Worm (Caenorhabditis elegans) whole organism, young adult: ENCODE measurements around the gene C17H12.5.

ENCODE experiments used
- B0035.1 ChIP-seq: sonication (generic microtip); optimal IDR thresholded peaks from 2 replicates; lab custom pipeline; 2016; ENCODE audit warnings: missing genetic modification characterization, mild to moderate bottlenecking, missing compliant biosample characterization, missing genotype, missing genetic modification reagents
- D2030.7 ChIP-seq: fragments of 200-800 bp; sonication (Bioruptor generic); IDR thresholded peaks from 2 replicates; pipeline ENCODE4 v1.3.6; 2022; ENCODE audit warnings: missing genetic modification reagents, missing genetic modification characterization, missing compliant biosample characterization
- F23B12.7 ChIP-seq: sonication (generic microtip); optimal IDR thresholded peaks from 2 replicates; lab custom pipeline; 2017; ENCODE audit warnings: missing genetic modification characterization, mild to moderate bottlenecking, missing compliant biosample characterization, antibody characterized with exemption, moderate library complexity; ENCODE audit not compliant: insufficient read depth
- F33H1.4 ChIP-seq: fragments of 200-800 bp; sonication (Bioruptor generic); IDR thresholded peaks from 2 replicates; pipeline ENCODE4 v1.3.6; 2022; ENCODE audit warnings: missing genetic modification reagents, missing genetic modification characterization, missing compliant biosample characterization
- F37B4.10 ChIP-seq: fragments of 200-800 bp; sonication (Bioruptor generic); IDR thresholded peaks from 2 replicates; pipeline ENCODE4 v1.3.6; 2022; ENCODE audit warnings: missing genetic modification characterization, missing compliant biosample characterization
- F49E8.2 ChIP-seq: sonication (generic microtip); optimal IDR thresholded peaks from 3 replicates; lab custom pipeline; 2017; ENCODE audit warnings: missing genetic modification characterization, mild to moderate bottlenecking, missing compliant biosample characterization, antibody characterized with exemption, moderate library complexity; ENCODE audit not compliant: insufficient read depth
- T26A5.8 ChIP-seq: sonication (generic microtip); optimal IDR thresholded peaks from 2 replicates; lab custom pipeline; 2016; ENCODE audit warnings: missing genetic modification characterization, missing compliant biosample characterization
- ZK185.1 ChIP-seq: sonication (generic microtip); optimal IDR thresholded peaks from 2 replicates; lab custom pipeline; 2016; ENCODE audit warnings: mild to moderate bottlenecking, missing genetic modification characterization, missing compliant biosample characterization; ENCODE audit not compliant: poor library complexity, severe bottlenecking
- aptf-3 ChIP-seq: fragments of 200-800 bp; sonication (Bioruptor generic); IDR thresholded peaks from 2 replicates; pipeline ENCODE4 v1.3.6; 2022; ENCODE audit warnings: missing genetic modification characterization, missing compliant biosample characterization
- atf-7 ChIP-seq: sonication (generic microtip); optimal IDR thresholded peaks from 2 replicates; lab custom pipeline; 2017; ENCODE audit warnings: mild to moderate bottlenecking, missing genetic modification characterization, missing compliant biosample characterization
- attf-5 ChIP-seq: fragments of 200-800 bp; sonication (Bioruptor generic); optimal IDR thresholded peaks from 2 replicates; lab custom pipeline; 2018; ENCODE audit warnings: mild to moderate bottlenecking, missing genetic modification characterization, missing compliant biosample characterization
- bed-2 ChIP-seq: fragments of 200-800 bp; sonication (Bioruptor generic); IDR thresholded peaks from 2 replicates; pipeline ENCODE4 v1.3.6; 2022; ENCODE audit warnings: missing genetic modification reagents, missing genetic modification characterization, missing compliant biosample characterization
- cebp-1 ChIP-seq, 2 experiments: fragments of 200-800 bp in 1 of 2; sonication (Bioruptor generic) in 1 of 2; sonication (generic microtip) in 1 of 2; IDR thresholded peaks in 1 of 2; optimal IDR thresholded peaks in 1 of 2; 2 replicates each; pipeline versions ENCODE4 v1.3.6 to Lab custom; 2017 to 2022; ENCODE audit warnings: missing compliant biosample characterization in 2 of 2, missing genetic modification characterization in 2 of 2, mild to moderate bottlenecking in 1 of 2, missing genetic modification reagents in 1 of 2, moderate library complexity in 1 of 2
- ceh-91 ChIP-seq: fragments of 200-800 bp; sonication (Bioruptor generic); IDR thresholded peaks from 2 replicates; pipeline ENCODE4 v1.3.6; 2022; ENCODE audit warnings: missing genetic modification reagents, missing genetic modification characterization, missing compliant biosample characterization
- chd-7 ChIP-seq: sonication (generic microtip); optimal IDR thresholded peaks from 2 replicates; lab custom pipeline; 2016; ENCODE audit warnings: mild to moderate bottlenecking, missing genetic modification characterization, moderate library complexity, missing compliant biosample characterization
- dox-1 ChIP-seq: fragments of 200-800 bp; sonication (Bioruptor generic); IDR thresholded peaks from 2 replicates; pipeline ENCODE4 v1.3.6; 2022; ENCODE audit warnings: missing genetic modification reagents, missing genetic modification characterization, missing compliant biosample characterization
- efl-1 ChIP-seq: fragments of 150-350 bp; optimal IDR thresholded peaks from 2 replicates; lab custom pipeline; 2014; ENCODE audit warnings: missing biosample characterization, missing genetic modification reagents, missing genetic modification characterization
- egrh-3 ChIP-seq: fragments of 200-800 bp; sonication (Bioruptor generic); IDR thresholded peaks from 2 replicates; pipeline ENCODE4 v1.3.6; 2022; ENCODE audit warnings: missing genetic modification reagents, missing genetic modification characterization, missing compliant biosample characterization
- him-1 ChIP-seq: sonication (generic microtip); optimal IDR thresholded peaks from 2 replicates; lab custom pipeline; 2016; ENCODE audit warnings: missing genotype, missing genetic modification reagents, missing genetic modification characterization, missing compliant biosample characterization
- hlh-12 ChIP-seq: sonication (generic microtip); optimal IDR thresholded peaks from 2 replicates; lab custom pipeline; 2016; ENCODE audit warnings: missing genetic modification characterization, missing compliant biosample characterization
- hsf-1 ChIP-seq: fragments of 200-800 bp; sonication (Bioruptor generic); IDR thresholded peaks from 2 replicates; pipeline ENCODE4 v1.3.6; 2022; ENCODE audit warnings: missing genetic modification reagents, missing genetic modification characterization, missing compliant biosample characterization
- lag-1 ChIP-seq: fragments of 200-800 bp; sonication (Bioruptor generic); IDR thresholded peaks from 2 replicates; pipeline ENCODE4 v1.3.6; 2022; ENCODE audit warnings: missing genetic modification reagents, missing genetic modification characterization, missing compliant biosample characterization
- let-607 ChIP-seq, 2 experiments: fragments of 200-800 bp in 1 of 2; sonication (Bioruptor generic) in 1 of 2; sonication (generic microtip) in 1 of 2; optimal IDR thresholded peaks; 2 replicates each; lab custom pipeline; 2016 to 2018; ENCODE audit warnings: mild to moderate bottlenecking in 2 of 2, missing compliant biosample characterization in 2 of 2, missing genetic modification characterization in 2 of 2, moderate library complexity in 2 of 2, missing genotype in 1 of 2
- lin-26 ChIP-seq: fragments of 200-800 bp; sonication (Bioruptor generic); IDR thresholded peaks from 2 replicates; pipeline ENCODE4 v1.3.6; 2022; ENCODE audit warnings: missing genetic modification reagents, missing genetic modification characterization, missing compliant biosample characterization
- lin-54 ChIP-seq: fragments of 200-800 bp; sonication (Bioruptor generic); optimal IDR thresholded peaks from 2 replicates; lab custom pipeline; 2018; ENCODE audit warnings: mild to moderate bottlenecking, missing genetic modification characterization, missing compliant biosample characterization
- lsl-1 ChIP-seq: fragments of 200-800 bp; sonication (Bioruptor generic); optimal IDR thresholded peaks from 2 replicates; lab custom pipeline; 2018; ENCODE audit warnings: mild to moderate bottlenecking, missing genetic modification characterization, moderate library complexity, missing compliant biosample characterization
- madf-3 ChIP-seq: fragments of 200-800 bp; sonication (Bioruptor generic); IDR thresholded peaks from 2 replicates; pipeline ENCODE4 v1.3.6; 2022; ENCODE audit warnings: missing genetic modification reagents, missing genetic modification characterization, missing compliant biosample characterization
- madf-6 ChIP-seq: fragments of 200-800 bp; sonication (Bioruptor generic); IDR thresholded peaks from 2 replicates; pipeline ENCODE4 v1.3.6; 2022; ENCODE audit warnings: missing genetic modification reagents, missing genetic modification characterization, missing compliant biosample characterization
- madf-8 ChIP-seq: fragments of 200-800 bp; sonication (Bioruptor generic); conservative IDR thresholded peaks from 2 replicates; pipeline ENCODE4 v1.3.6; 2022; ENCODE audit warnings: missing genetic modification reagents, missing genetic modification characterization, missing compliant biosample characterization
- nfyb-1 ChIP-seq: fragments of 200-800 bp; sonication (Bioruptor generic); IDR thresholded peaks from 2 replicates; pipeline ENCODE4 v1.3.6; 2022; ENCODE audit warnings: missing genetic modification reagents, missing genetic modification characterization, missing compliant biosample characterization
- nhr-120 ChIP-seq: fragments of 200-800 bp; sonication (Bioruptor generic); IDR thresholded peaks from 2 replicates; pipeline ENCODE4 v1.3.6; 2022; ENCODE audit warnings: missing genetic modification characterization, missing compliant biosample characterization
- pha-4 ChIP-seq: fragments of 150-350 bp; sonication (generic microtip); optimal IDR thresholded peaks from 2 replicates; lab custom pipeline; 2014; ENCODE audit warnings: missing biosample characterization, missing genetic modification reagents, missing genetic modification characterization
- snpc-1.1 ChIP-seq: sonication (generic microtip); optimal IDR thresholded peaks from 2 replicates; lab custom pipeline; 2017; ENCODE audit warnings: missing genetic modification characterization, mild to moderate bottlenecking, missing compliant biosample characterization, antibody characterized with exemption, moderate library complexity, missing genotype, missing genetic modification reagents; ENCODE audit not compliant: insufficient read depth
- snpc-1.3 ChIP-seq: sonication (generic microtip); optimal IDR thresholded peaks from 2 replicates; lab custom pipeline; 2017; ENCODE audit warnings: missing genetic modification characterization, mild to moderate bottlenecking, missing compliant biosample characterization, antibody characterized with exemption, moderate library complexity, missing genotype, missing genetic modification reagents; ENCODE audit not compliant: insufficient read depth
- snpc-4 ChIP-seq, 5 experiments: fragments of 150-350 bp in 1 of 5; sonication (generic microtip) in 4 of 5; optimal IDR thresholded peaks; 2 replicates each; lab custom pipeline; 2014 to 2018; ENCODE audit warnings: missing genetic modification characterization in 5 of 5, missing biosample characterization in 3 of 5, antibody characterized with exemption in 2 of 5, mild to moderate bottlenecking in 2 of 5, missing compliant biosample characterization in 2 of 5, missing genotype in 2 of 5, moderate library complexity in 2 of 5, missing genetic modification reagents in 1 of 5
- somi-1 ChIP-seq: fragments of 200-800 bp; sonication (Bioruptor generic); optimal IDR thresholded peaks from 2 replicates; lab custom pipeline; 2018; ENCODE audit warnings: mild to moderate bottlenecking, missing genetic modification characterization, missing compliant biosample characterization
- tbp1 ChIP-seq: fragments of 200-800 bp; sonication (Bioruptor generic); optimal IDR thresholded peaks from 2 replicates; lab custom pipeline; 2018; ENCODE audit warnings: mild to moderate bottlenecking, missing genetic modification characterization, missing compliant biosample characterization
- unc-62 ChIP-seq: fragments of 150-350 bp; optimal IDR thresholded peaks from 2 replicates; lab custom pipeline; 2014; ENCODE audit warnings: missing biosample characterization, missing genetic modification reagents, missing genetic modification characterization
- xnd-1 ChIP-seq: sonication (generic microtip); optimal IDR thresholded peaks from 2 replicates; lab custom pipeline; 2016; ENCODE audit warnings: missing genotype, missing genetic modification reagents, missing genetic modification characterization, missing compliant biosample characterization
- ztf-18 ChIP-seq: sonication (generic microtip); optimal IDR thresholded peaks from 2 replicates; lab custom pipeline; 2016; ENCODE audit warnings: missing genotype, mild to moderate bottlenecking, missing genetic modification characterization, missing compliant biosample characterization
- ztf-25 ChIP-seq: fragments of 200-800 bp; sonication (Bioruptor generic); IDR thresholded peaks from 2 replicates; pipeline ENCODE4 v1.3.6; 2022; ENCODE audit warnings: missing genetic modification reagents, missing genetic modification characterization, missing compliant biosample characterization
- ztf-3 ChIP-seq: fragments of 200-800 bp; sonication (Bioruptor generic); optimal IDR thresholded peaks from 2 replicates; lab custom pipeline; 2018; ENCODE audit warnings: mild to moderate bottlenecking, missing genetic modification characterization, missing compliant biosample characterization

C17H12.5 gene

ce11 chrIV:6790438-6791124, 26.9 kb downstream of the C17H12.5 start, which contains the start of the genes C17H12.2 and vha-8 (continued):
- TF ChIP-seq madf-6 (GFP tag; lab: Robert Waterston, UW): peak; percentile 47
- TF ChIP-seq F23B12.7 (tag; lab: Kevin White, UChicago): peak; percentile 85
- TF ChIP-seq lag-1: no peak
- peak; percentile 73; the same call in 1 of the 2 replicates for TF ChIP-seq nfyb-1 (GFP tag; lab: Robert Waterston, UW)
- peak; percentile 75; the same call in 1 of the 2 replicates for TF ChIP-seq lin-26 (GFP tag; lab: Robert Waterston, UW)
- no peak for TF ChIP-seq aptf-3
- peak; percentile 26 for TF ChIP-seq atf-7
- no peak for TF ChIP-seq T26A5.8 (tag; lab: Kevin White, UChicago)
- TF ChIP-seq dox-1: peak; percentile 78
- no peak for TF ChIP-seq ztf-25
- 0 out of 2 replicates have a peak, but pooled peaks have one; percentile 6 for TF ChIP-seq madf-3
- TF ChIP-seq chd-7 (tag; lab: Kevin White, UChicago): peak; percentile 46

DNA sequence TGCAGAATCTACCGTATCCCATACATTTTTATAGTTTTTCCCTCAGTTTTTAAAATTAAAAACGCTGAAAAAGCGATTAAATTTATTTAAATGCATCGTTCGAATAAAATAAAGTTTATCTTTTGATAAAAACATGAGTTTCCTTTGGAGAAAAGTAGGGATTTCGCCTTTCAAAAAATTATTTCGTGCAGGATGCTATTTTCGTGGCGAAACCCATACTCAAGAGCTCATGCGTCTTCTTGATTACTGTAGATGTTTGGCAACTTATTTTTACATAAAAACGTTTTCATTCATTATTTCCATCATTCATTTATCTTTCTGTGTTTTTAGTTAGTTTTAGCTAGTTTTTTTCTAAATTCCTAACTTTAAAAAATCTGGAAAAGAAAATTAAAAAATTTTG, 27.5 kb downstream of the C17H12.5 start:
- no peak for TF ChIP-seq nhr-120 (GFP tag; lab: Robert Waterston, UW)
- peak; percentile 34 for TF ChIP-seq F49E8.2 (tag; lab: Kevin White, UChicago)
- peak; percentile 26; the same call in 1 of the 2 replicates for TF ChIP-seq madf-8 (GFP tag; lab: Robert Waterston, UW)
- peak; percentile 60 for TF ChIP-seq snpc-4 (GFP tag; optimal IDR thresholded peaks at IDR 0.05; lab: Kevin White, UChicago)
- TF ChIP-seq snpc-4 (tag; optimal IDR thresholded peaks at IDR 0.05; lab: Kevin White, UChicago): peak in 2 of 4 experiments; percentile 61 to 65
- peak; percentile 43 for TF ChIP-seq snpc-1.1
- no peak for TF ChIP-seq ztf-3 (GFP tag; lab: Kevin White, UChicago)
- no peak for TF ChIP-seq egrh-3
- TF ChIP-seq F37B4.10 (GFP tag; lab: Robert Waterston, UW): no peak
- peak; percentile 59 for TF ChIP-seq ceh-91
- TF ChIP-seq madf-6 (GFP tag; lab: Robert Waterston, UW): peak; percentile 73
- TF ChIP-seq efl-1 (GFP tag; lab: Kevin White, UChicago): peak; percentile 36
- peak; percentile 60 for TF ChIP-seq xnd-1 (tag; lab: Kevin White, UChicago)
- peak; percentile 6 for TF ChIP-seq him-1
- peak; percentile 94 for TF ChIP-seq lsl-1 (GFP tag; lab: Kevin White, UChicago)
- peak; percentile 32 for TF ChIP-seq tbp1 (GFP tag; lab: Kevin White, UChicago)
- peak; percentile 83 for TF ChIP-seq F33H1.4 (GFP tag; lab: Robert Waterston, UW)
- 0 out of 2 replicates have a peak, but pooled peaks have one; percentile 4 for TF ChIP-seq dox-1
- TF ChIP-seq attf-5 (GFP tag; lab: Kevin White, UChicago): no peak
- TF ChIP-seq B0035.1 (tag; lab: Kevin White, UChicago): no peak
- TF ChIP-seq D2030.7 (GFP tag; lab: Robert Waterston, UW): 0 out of 2 replicates have a peak, but pooled peaks have one; percentile 25

DNA sequence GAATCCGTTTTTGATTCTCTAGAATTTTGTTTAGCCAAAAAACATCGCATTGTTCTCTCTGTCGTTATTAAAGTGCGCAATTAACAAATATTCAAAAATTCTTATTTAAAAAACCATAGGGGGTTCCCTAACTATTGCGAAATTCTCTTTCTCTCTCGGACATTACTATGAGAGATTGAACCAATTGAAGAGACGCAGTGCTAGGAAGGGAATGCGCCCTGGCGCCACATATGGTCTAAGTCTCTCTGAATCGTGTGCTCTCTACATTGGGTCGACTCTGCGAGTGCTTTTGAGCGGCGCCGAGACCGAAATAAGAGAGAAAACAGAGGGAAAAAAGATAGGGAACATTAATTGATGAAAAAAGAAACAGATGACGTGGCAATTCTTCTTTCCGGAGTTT, 31.6 kb downstream of the C17H12.5 start:
- TF ChIP-seq unc-62 (GFP tag; lab: Kevin White, UChicago) (no peak), somi-1 (no peak), pha-4 (tag; lab: Kevin White, UChicago) (peak; percentile 38), bed-2 (no peak), madf-3 (no peak), hlh-12 (no peak), snpc-1.3 (tag; lab: Kevin White, UChicago) (no peak), ZK185.1 (peak; percentile 21), snpc-1.1 (no peak), F49E8.2 (tag; lab: Kevin White, UChicago) (no peak), cebp-1 (GFP tag; IDR thresholded peaks at IDR 0.05; lab: Robert Waterston, UW) (peak; percentile 98), cebp-1 (tag; optimal IDR thresholded peaks at IDR 0.05; lab: Kevin White, UChicago) (peak; percentile 99), hsf-1 (GFP tag; lab: Robert Waterston, UW) (no peak), B0035.1 (tag; lab: Kevin White, UChicago) (no peak), let-607 (tag; optimal IDR thresholded peaks at IDR 0.05; lab: Kevin White, UChicago) (peak; percentile 33 to 70), ztf-18 (no peak), lin-54 (peak; percentile 44)
